Worm (Caenorhabditis elegans) whole organism, young adult: Measurements from ENCODE around the gene F09G2.2.

Experiments used
- B0019.2 ChIP-seq: fragments of 200-800 bp; sonication (Bioruptor generic); conservative IDR thresholded peaks from 2 replicates; pipeline ENCODE4 v1.3.6; 2022; ENCODE audit warnings: missing genetic modification reagents, missing genetic modification characterization, missing compliant biosample characterization
- B0035.1 ChIP-seq: sonication (generic microtip); optimal IDR thresholded peaks from 2 replicates; lab custom pipeline; 2016; ENCODE audit warnings: missing genetic modification characterization, mild to moderate bottlenecking, missing compliant biosample characterization, missing genotype, missing genetic modification reagents
- F10E7.11 ChIP-seq: sonication (generic microtip); optimal IDR thresholded peaks from 2 replicates; lab custom pipeline; 2017; ENCODE audit warnings: mild to moderate bottlenecking, missing genetic modification characterization, moderate library complexity, missing compliant biosample characterization
- F22D6.2 ChIP-seq: sonication (generic microtip); optimal IDR thresholded peaks from 2 replicates; lab custom pipeline; 2016; ENCODE audit warnings: mild to moderate bottlenecking, missing genetic modification characterization, missing compliant biosample characterization
- F23B12.7 ChIP-seq: sonication (generic microtip); optimal IDR thresholded peaks from 2 replicates; lab custom pipeline; 2017; ENCODE audit warnings: missing genetic modification characterization, mild to moderate bottlenecking, missing compliant biosample characterization, antibody characterized with exemption, moderate library complexity; ENCODE audit not compliant: insufficient read depth
- F49E8.2 ChIP-seq: sonication (generic microtip); optimal IDR thresholded peaks from 3 replicates; lab custom pipeline; 2017; ENCODE audit warnings: missing genetic modification characterization, mild to moderate bottlenecking, missing compliant biosample characterization, antibody characterized with exemption, moderate library complexity; ENCODE audit not compliant: insufficient read depth
- F57A8.1 ChIP-seq: fragments of 200-800 bp; sonication (Bioruptor generic); optimal IDR thresholded peaks from 2 replicates; lab custom pipeline; 2018; ENCODE audit warnings: mild to moderate bottlenecking, missing genetic modification characterization, moderate library complexity, missing compliant biosample characterization
- K12H6.12 ChIP-seq: fragments of 200-800 bp; sonication (Bioruptor generic); optimal IDR thresholded peaks from 2 replicates; lab custom pipeline; 2018; ENCODE audit warnings: mild to moderate bottlenecking, missing genetic modification characterization, missing compliant biosample characterization
- T07F8.4 ChIP-seq: sonication (generic microtip); optimal IDR thresholded peaks from 2 replicates; lab custom pipeline; 2016; ENCODE audit warnings: mild to moderate bottlenecking, missing genetic modification characterization, moderate library complexity, missing compliant biosample characterization
- Y53F4B.3 ChIP-seq: fragments of 200-800 bp; sonication (Bioruptor generic); IDR thresholded peaks from 2 replicates; pipeline ENCODE4 v1.3.6; 2022; ENCODE audit warnings: missing genetic modification reagents, missing genetic modification characterization, missing compliant biosample characterization
- Y53G8AR.9 ChIP-seq: fragments of 200-800 bp; sonication (Bioruptor generic); conservative IDR thresholded peaks from 2 replicates; pipeline ENCODE4 v1.3.6; 2022; ENCODE audit warnings: missing genetic modification reagents, missing genetic modification characterization, missing compliant biosample characterization
- ZK185.1 ChIP-seq: sonication (generic microtip); optimal IDR thresholded peaks from 2 replicates; lab custom pipeline; 2016; ENCODE audit warnings: mild to moderate bottlenecking, missing genetic modification characterization, missing compliant biosample characterization; ENCODE audit not compliant: poor library complexity, severe bottlenecking
- akir-1 ChIP-seq: fragments of 200-800 bp; sonication (Bioruptor generic); optimal IDR thresholded peaks from 2 replicates; lab custom pipeline; 2018; ENCODE audit warnings: mild to moderate bottlenecking, missing genetic modification characterization, moderate library complexity, missing compliant biosample characterization
- atf-7 ChIP-seq: sonication (generic microtip); optimal IDR thresholded peaks from 2 replicates; lab custom pipeline; 2017; ENCODE audit warnings: mild to moderate bottlenecking, missing genetic modification characterization, missing compliant biosample characterization
- athp-1 ChIP-seq: sonication (generic microtip); optimal IDR thresholded peaks from 2 replicates; lab custom pipeline; 2017; ENCODE audit warnings: mild to moderate bottlenecking, missing genetic modification characterization, missing compliant biosample characterization
- attf-3 ChIP-seq: fragments of 200-800 bp; sonication (Bioruptor generic); conservative IDR thresholded peaks from 2 replicates; pipeline ENCODE4 v1.3.6; 2022; ENCODE audit warnings: missing genetic modification reagents, missing genetic modification characterization, missing compliant biosample characterization
- attf-6 ChIP-seq: fragments of 200-800 bp; sonication (Bioruptor generic); IDR thresholded peaks from 2 replicates; pipeline ENCODE4 v1.3.6; 2022; ENCODE audit warnings: missing genetic modification reagents, missing genetic modification characterization, missing compliant biosample characterization
- bed-1 ChIP-seq: fragments of 200-800 bp; sonication (Bioruptor generic); IDR thresholded peaks from 2 replicates; pipeline ENCODE4 v1.3.6; 2022; ENCODE audit warnings: missing genetic modification reagents, missing genetic modification characterization, missing compliant biosample characterization
- cebp-1 ChIP-seq, 2 experiments: fragments of 200-800 bp in 1 of 2; sonication (Bioruptor generic) in 1 of 2; sonication (generic microtip) in 1 of 2; IDR thresholded peaks in 1 of 2; optimal IDR thresholded peaks in 1 of 2; 2 replicates each; pipeline versions ENCODE4 v1.3.6 to Lab custom; 2017 to 2022; ENCODE audit warnings: missing compliant biosample characterization in 2 of 2, missing genetic modification characterization in 2 of 2, mild to moderate bottlenecking in 1 of 2, missing genetic modification reagents in 1 of 2, moderate library complexity in 1 of 2
- cebp-2 ChIP-seq: fragments of 200-800 bp; sonication (Bioruptor generic); IDR thresholded peaks from 2 replicates; pipeline ENCODE4 v1.3.6; 2022; ENCODE audit warnings: missing genetic modification characterization, missing compliant biosample characterization
- ceh-27 ChIP-seq: fragments of 200-800 bp; sonication (Bioruptor generic); optimal IDR thresholded peaks from 2 replicates; lab custom pipeline; 2018; ENCODE audit warnings: mild to moderate bottlenecking, missing genetic modification characterization, moderate library complexity, missing compliant biosample characterization
- ceh-79 ChIP-seq: sonication (generic microtip); optimal IDR thresholded peaks from 2 replicates; lab custom pipeline; 2017; ENCODE audit warnings: mild to moderate bottlenecking, missing genetic modification characterization, missing compliant biosample characterization
- dpl-1 ChIP-seq: fragments of 150-350 bp; optimal IDR thresholded peaks from 2 replicates; lab custom pipeline; 2014; ENCODE audit warnings: missing biosample characterization, missing genetic modification reagents, missing genetic modification characterization
- gei-17 ChIP-seq: fragments of 200-800 bp; sonication (Bioruptor generic); optimal IDR thresholded peaks from 2 replicates; lab custom pipeline; 2018; ENCODE audit warnings: mild to moderate bottlenecking, missing genetic modification characterization, missing compliant biosample characterization
- hmg-1.2 ChIP-seq: fragments of 200-800 bp; sonication (Bioruptor generic); IDR thresholded peaks from 2 replicates; pipeline ENCODE4 v1.3.6; 2022; ENCODE audit warnings: missing genetic modification reagents, missing genetic modification characterization, missing compliant biosample characterization
- lin-26 ChIP-seq: fragments of 200-800 bp; sonication (Bioruptor generic); IDR thresholded peaks from 2 replicates; pipeline ENCODE4 v1.3.6; 2022; ENCODE audit warnings: missing genetic modification reagents, missing genetic modification characterization, missing compliant biosample characterization
- lin-54 ChIP-seq: fragments of 200-800 bp; sonication (Bioruptor generic); optimal IDR thresholded peaks from 2 replicates; lab custom pipeline; 2018; ENCODE audit warnings: mild to moderate bottlenecking, missing genetic modification characterization, missing compliant biosample characterization
- madf-3 ChIP-seq: fragments of 200-800 bp; sonication (Bioruptor generic); IDR thresholded peaks from 2 replicates; pipeline ENCODE4 v1.3.6; 2022; ENCODE audit warnings: missing genetic modification reagents, missing genetic modification characterization, missing compliant biosample characterization
- madf-6 ChIP-seq: fragments of 200-800 bp; sonication (Bioruptor generic); IDR thresholded peaks from 2 replicates; pipeline ENCODE4 v1.3.6; 2022; ENCODE audit warnings: missing genetic modification reagents, missing genetic modification characterization, missing compliant biosample characterization
- madf-8 ChIP-seq: fragments of 200-800 bp; sonication (Bioruptor generic); conservative IDR thresholded peaks from 2 replicates; pipeline ENCODE4 v1.3.6; 2022; ENCODE audit warnings: missing genetic modification reagents, missing genetic modification characterization, missing compliant biosample characterization
- mel-28 ChIP-seq: sonication (generic microtip); optimal IDR thresholded peaks from 2 replicates; lab custom pipeline; 2016; ENCODE audit warnings: borderline replicate concordance, mild to moderate bottlenecking, missing genetic modification characterization, missing compliant biosample characterization
- nfya-1 ChIP-seq: sonication (generic microtip); optimal IDR thresholded peaks from 2 replicates; lab custom pipeline; 2017; ENCODE audit warnings: antibody characterized with exemption, missing compliant biosample characterization, missing genetic modification characterization, borderline replicate concordance; ENCODE audit not compliant: insufficient read depth
- nfya-2 ChIP-seq: fragments of 200-800 bp; sonication (Bioruptor generic); IDR thresholded peaks from 2 replicates; pipeline ENCODE4 v1.3.6; 2022; ENCODE audit warnings: missing genetic modification reagents, missing genetic modification characterization, missing compliant biosample characterization
- nfyb-1 ChIP-seq: fragments of 200-800 bp; sonication (Bioruptor generic); IDR thresholded peaks from 2 replicates; pipeline ENCODE4 v1.3.6; 2022; ENCODE audit warnings: missing genetic modification reagents, missing genetic modification characterization, missing compliant biosample characterization
- pha-4 ChIP-seq: fragments of 150-350 bp; sonication (generic microtip); optimal IDR thresholded peaks from 2 replicates; lab custom pipeline; 2014; ENCODE audit warnings: missing biosample characterization, missing genetic modification reagents, missing genetic modification characterization
- rec-8 ChIP-seq, 2 experiments: sonication (generic microtip); optimal IDR thresholded peaks; 2 replicates each; lab custom pipeline; 2016; ENCODE audit warnings: mild to moderate bottlenecking in 2 of 2, missing genetic modification characterization in 2 of 2, missing genetic modification reagents in 2 of 2, missing genotype in 2 of 2, missing biosample characterization in 1 of 2, missing compliant biosample characterization in 1 of 2, moderate library complexity in 1 of 2
- sdz-38 ChIP-seq: sonication (generic microtip); optimal IDR thresholded peaks from 2 replicates; lab custom pipeline; 2016; ENCODE audit warnings: missing genotype, missing genetic modification characterization, missing compliant biosample characterization
- snpc-3.4 ChIP-seq: sonication (generic microtip); optimal IDR thresholded peaks from 2 replicates; lab custom pipeline; 2017; ENCODE audit warnings: missing genetic modification characterization, mild to moderate bottlenecking, missing compliant biosample characterization, antibody characterized with exemption, moderate library complexity, missing genotype, missing genetic modification reagents
- somi-1 ChIP-seq: fragments of 200-800 bp; sonication (Bioruptor generic); optimal IDR thresholded peaks from 2 replicates; lab custom pipeline; 2018; ENCODE audit warnings: mild to moderate bottlenecking, missing genetic modification characterization, missing compliant biosample characterization
- tbp1 ChIP-seq: fragments of 200-800 bp; sonication (Bioruptor generic); optimal IDR thresholded peaks from 2 replicates; lab custom pipeline; 2018; ENCODE audit warnings: mild to moderate bottlenecking, missing genetic modification characterization, missing compliant biosample characterization
- tlf-1 ChIP-seq: fragments of 200-800 bp; sonication (Bioruptor generic); optimal IDR thresholded peaks from 2 replicates; lab custom pipeline; 2018; ENCODE audit warnings: mild to moderate bottlenecking, missing genetic modification characterization, missing compliant biosample characterization
- ztf-25 ChIP-seq: fragments of 200-800 bp; sonication (Bioruptor generic); IDR thresholded peaks from 2 replicates; pipeline ENCODE4 v1.3.6; 2022; ENCODE audit warnings: missing genetic modification reagents, missing genetic modification characterization, missing compliant biosample characterization
- ztf-3 ChIP-seq: fragments of 200-800 bp; sonication (Bioruptor generic); optimal IDR thresholded peaks from 2 replicates; lab custom pipeline; 2018; ENCODE audit warnings: mild to moderate bottlenecking, missing genetic modification characterization, missing compliant biosample characterization

F09G2.2 gene

ce11 chrV:7196498-7196966 lies at the start of gene F09G2.2 (continued):
- TF ChIP-seq cebp-1 (GFP tag; IDR thresholded peaks at IDR 0.05; lab: Robert Waterston, UW) (peak; percentile 78), cebp-1 (tag; optimal IDR thresholded peaks at IDR 0.05; lab: Kevin White, UChicago) (peak; percentile 91), lin-26 (GFP tag; lab: Robert Waterston, UW) (no peak), pha-4 (tag; lab: Kevin White, UChicago) (peak; percentile 84), hmg-1.2 (GFP tag; lab: Robert Waterston, UW) (peak; percentile 99), attf-3 (peak; percentile 73), nfya-2 (no peak), somi-1 (peak; percentile 44), madf-8 (GFP tag; lab: Robert Waterston, UW) (peak; percentile 82), bed-1 (GFP tag; lab: Robert Waterston, UW) (no peak), F22D6.2 (tag; lab: Kevin White, UChicago) (peak; percentile 57), attf-6 (GFP tag; lab: Robert Waterston, UW) (no peak), athp-1 (tag; lab: Kevin White, UChicago) (peak; percentile 66), nfya-1 (tag; lab: Kevin White, UChicago) (no peak), tbp1 (peak; percentile 72), cebp-2 (GFP tag; lab: Robert Waterston, UW) (no peak), atf-7 (tag; lab: Kevin White, UChicago) (peak; percentile 14), F49E8.2 (tag; lab: Kevin White, UChicago) (peak; percentile 9), akir-1 (GFP tag; lab: Kevin White, UChicago) (no peak), gei-17 (GFP tag; lab: Kevin White, UChicago) (peak; percentile 42), ZK185.1 (peak; percentile 68), ceh-27 (peak; percentile 88), ztf-25 (GFP tag; lab: Robert Waterston, UW) (0 out of 2 replicates have a peak, but pooled peaks have one; percentile 40), F57A8.1 (no peak), sdz-38 (no peak), nfyb-1 (GFP tag; lab: Robert Waterston, UW) (peak; percentile 92), tlf-1 (GFP tag; lab: Kevin White, UChicago) (peak; percentile 84), ceh-79 (tag; lab: Kevin White, UChicago) (no peak), ztf-3 (no peak), B0019.2 (0 out of 2 replicates have a peak, but pooled peaks have one; percentile 53)

- no peak for TF ChIP-seq mel-28 (tag; lab: Kevin White, UChicago)
- TF ChIP-seq rec-8 (tag; optimal IDR thresholded peaks at IDR 0.05; lab: Kevin White, UChicago) = no peak
- no peak for TF ChIP-seq Y53F4B.3 (GFP tag; lab: Robert Waterston, UW)
- no peak for TF ChIP-seq F49E8.2 (tag; lab: Kevin White, UChicago)
- TF ChIP-seq F23B12.7 (tag; lab: Kevin White, UChicago) = no peak
- no peak for TF ChIP-seq lin-54 (GFP tag; lab: Kevin White, UChicago)
- no peak for TF ChIP-seq F10E7.11 (tag; lab: Kevin White, UChicago)
- no peak for TF ChIP-seq tlf-1 (GFP tag; lab: Kevin White, UChicago)
- no peak for TF ChIP-seq K12H6.12
- TF ChIP-seq snpc-3.4 (tag; lab: Kevin White, UChicago) = no peak
- TF ChIP-seq hmg-1.2 (GFP tag; lab: Robert Waterston, UW) = no peak
- TF ChIP-seq madf-6 (GFP tag; lab: Robert Waterston, UW) = no peak
- TF ChIP-seq dpl-1 (GFP tag; lab: Kevin White, UChicago) = no peak
- no peak for TF ChIP-seq nfya-1 (tag; lab: Kevin White, UChicago)
- TF ChIP-seq madf-3 = no peak
- TF ChIP-seq B0035.1 = no peak
- no peak for TF ChIP-seq Y53G8AR.9 (GFP tag; lab: Robert Waterston, UW)
- no peak for TF ChIP-seq T07F8.4 (tag; lab: Kevin White, UChicago)
- no peak for TF ChIP-seq gei-17 (GFP tag; lab: Kevin White, UChicago)
These were observed 49.3 kb upstream of the F09G2.2 start, which contains the start of gene ugt-38 for ce11 chrV:7147370-7147769. TSS of gene ugt-38 (minus strand) at chrV:7147470.
